Fruit fly (Drosophila melanogaster) whole organism, wandering third instar larva: Measurements from ENCODE around the gene CG8010.

Source experiments
- Hr78 ChIP-seq: fragments of >200 bp; optimal IDR thresholded peaks from 2 replicates; lab custom pipeline; 2017; ENCODE audit warnings: missing biosample characterization, missing genetic modification characterization
- Mio ChIP-seq: sonication (Bioruptor generic); optimal IDR thresholded peaks from 2 replicates; lab custom pipeline; 2016; ENCODE audit warnings: missing biosample characterization, missing genetic modification characterization
- Myc ChIP-seq: fragments of >200 bp; optimal IDR thresholded peaks from 2 replicates; lab custom pipeline; 2017
- N ChIP-seq: fragments of >200 bp; optimal IDR thresholded peaks from 2 replicates; lab custom pipeline; 2018; ENCODE audit warnings: missing biosample characterization, missing external identifiers, missing genetic modification characterization
- br ChIP-seq: fragments of 200-800 bp; sonication (Bioruptor generic); optimal IDR thresholded peaks from 2 replicates; lab custom pipeline; 2016; ENCODE audit warnings: missing biosample characterization, missing genetic modification characterization
- brk ChIP-seq: fragments of 200-800 bp; sonication (Bioruptor generic); optimal IDR thresholded peaks from 2 replicates; lab custom pipeline; 2016; ENCODE audit warnings: missing biosample characterization, mild to moderate bottlenecking, missing genetic modification characterization
- dsf ChIP-seq: sonication (Bioruptor generic); optimal IDR thresholded peaks from 2 replicates; lab custom pipeline; 2016; ENCODE audit warnings: missing biosample characterization, missing genetic modification characterization, borderline replicate concordance
- foxo ChIP-seq, 2 experiments: fragments of 200-800 bp; sonication (Bioruptor generic); optimal IDR thresholded peaks; 2 replicates in 1 of 2; 3 replicates in 1 of 2; lab custom pipeline; 2016 to 2017; ENCODE audit warnings: missing biosample characterization in 2 of 2, missing genetic modification characterization in 2 of 2
- psq ChIP-seq: fragments of 200-800 bp; sonication (Bioruptor generic); optimal IDR thresholded peaks from 3 replicates; lab custom pipeline; 2017; ENCODE audit warnings: missing biosample characterization, mild to moderate bottlenecking, missing genetic modification characterization, moderate library complexity
- rgr ChIP-seq: fragments of 200-800 bp; sonication (Bioruptor generic); optimal IDR thresholded peaks from 3 replicates; lab custom pipeline; 2016; ENCODE audit warnings: missing biosample characterization, mild to moderate bottlenecking, missing genetic modification characterization

DNA sequence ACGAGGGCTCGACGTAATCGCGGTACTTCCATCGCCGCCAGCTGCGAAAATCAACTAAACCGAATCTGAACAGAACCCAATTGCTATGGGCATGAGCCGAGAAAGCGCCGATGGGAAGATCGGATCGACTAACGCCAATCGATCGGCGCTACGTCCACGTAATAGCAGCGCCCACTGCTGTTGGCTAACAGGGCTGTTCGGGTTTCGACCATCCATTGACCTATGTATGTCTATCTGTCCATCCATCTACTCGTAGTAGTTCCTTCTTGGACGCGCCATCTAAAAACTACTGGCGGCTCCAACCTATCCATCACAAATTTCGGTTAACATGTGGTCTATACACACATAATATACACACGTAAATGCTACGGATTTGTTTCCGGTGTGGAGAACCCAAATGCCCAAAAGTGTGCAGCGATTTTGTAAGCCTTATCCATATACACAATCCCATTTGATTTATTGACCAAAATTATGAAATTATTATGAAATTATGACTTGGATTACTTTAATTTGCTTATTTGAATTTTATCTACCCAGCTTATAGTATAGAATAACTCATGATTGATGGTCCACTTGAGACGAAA is 26.8 kb downstream of the CG8010 start, which contains the start of gene CG14196:
- TF ChIP-seq rgr (no peak), foxo (GFP tag; optimal IDR thresholded peaks at IDR 0.05; lab: Kevin White, UChicago) (peak in 1 of 2 experiments; percentile 1), Myc (lab: Kevin White, UChicago) (no peak), psq (GFP tag; lab: Kevin White, UChicago) (no peak), br (no peak), Mio (GFP tag; lab: Kevin White, UChicago) (no peak), dsf (GFP tag; lab: Kevin White, UChicago) (no peak), N (GFP tag; lab: Kevin White, UChicago) (no peak), Hr78 (GFP tag; lab: Kevin White, UChicago) (no peak), brk (GFP tag; lab: Kevin White, UChicago) (no peak)
